Worm (Caenorhabditis elegans): ENCODE data around the gene ras-2.

DNA sequence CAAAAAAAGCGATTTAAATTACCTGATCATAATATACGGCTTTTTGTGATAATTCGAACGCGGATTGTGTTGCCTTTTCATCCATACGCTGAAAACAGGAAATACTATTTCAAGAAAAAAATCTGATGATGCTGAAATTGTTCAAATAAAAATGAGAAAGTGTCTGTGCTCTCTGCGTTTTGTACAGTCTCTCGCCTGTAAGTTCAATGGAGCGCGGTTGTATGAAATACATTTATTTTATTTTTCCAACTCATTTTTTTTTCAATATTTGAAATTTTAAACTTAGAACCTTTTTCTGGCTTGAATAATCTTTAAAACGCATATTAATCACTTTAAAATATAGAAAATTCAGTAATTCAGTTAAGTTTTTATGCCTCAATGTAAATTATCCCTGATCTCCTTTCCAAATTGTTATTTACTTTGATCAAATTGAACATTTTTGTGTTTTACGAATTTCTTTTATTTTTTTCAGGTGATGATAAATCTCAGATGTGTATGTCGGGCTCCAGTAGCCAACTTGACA is 35.9 kb downstream of the ras-2 start, which contains the start of the genes clp-2 and mrpl-16:
- TF ChIP-seq ahr-1 (tag; optimal IDR thresholded peaks at IDR 0.05) = no peak
- no peak for TF ChIP-seq hlh-8 (tag; optimal IDR thresholded peaks at IDR 0.05)
- TF ChIP-seq syd-9 (tag; optimal IDR thresholded peaks at IDR 0.05) = no peak
- TF ChIP-seq elt-2 (tag; optimal IDR thresholded peaks at IDR 0.05) = no peak
- no peak for TF ChIP-seq pha-4 (tag; optimal IDR thresholded peaks at IDR 0.05)
- no peak for TF ChIP-seq pha-2 (tag; optimal IDR thresholded peaks at IDR 0.05)
- TF ChIP-seq rnt-1 (tag; optimal IDR thresholded peaks at IDR 0.05) = no peak
- no peak for TF ChIP-seq ets-4 (tag; optimal IDR thresholded peaks at IDR 0.05)
- no peak for TF ChIP-seq elt-4 (tag; optimal IDR thresholded peaks at IDR 0.05)
- TF ChIP-seq unc-55 (GFP tag; optimal IDR thresholded peaks at IDR 0.05) = no peak

All from whole organism, late embryonic.